Fruit fly (Drosophila melanogaster) whole organism, embryonic: ENCODE measurements around the gene ss.

Experiments
- Atf-2 ChIP-seq: fragments of 200-800 bp; sonication (Bioruptor generic); optimal IDR thresholded peaks from 2 replicates; lab custom pipeline; 2016; ENCODE audit warnings: missing biosample characterization, missing genetic modification characterization
- C15 ChIP-seq: fragments of 200-800 bp; sonication (Bioruptor generic); IDR thresholded peaks from 3 replicates; pipeline ENCODE4 v1.3.6; 2022; ENCODE audit warnings: missing biosample characterization, missing genetic modification characterization
- CG10366 ChIP-seq: fragments of 200-800 bp; sonication (Bioruptor generic); IDR thresholded peaks from 2 replicates; pipeline ENCODE4 v1.3.6; 2022; ENCODE audit warnings: missing biosample characterization, missing genetic modification characterization
- CG10959 ChIP-seq: fragments of 200-800 bp; sonication (Bioruptor generic); IDR thresholded peaks from 2 replicates; pipeline ENCODE4 v1.3.6; 2022; ENCODE audit warnings: missing biosample characterization, missing genetic modification characterization
- CG11504 ChIP-seq: fragments of 200-800 bp; sonication (Bioruptor generic); optimal IDR thresholded peaks from 3 replicates; lab custom pipeline; 2019; ENCODE audit warnings: missing biosample characterization, mild to moderate bottlenecking, missing genetic modification characterization, moderate library complexity
- CG11695 ChIP-seq: fragments of 200-800 bp; sonication (Bioruptor generic); IDR thresholded peaks from 3 replicates; pipeline ENCODE4 v1.3.6; 2022; ENCODE audit warnings: missing biosample characterization, missing genetic modification characterization
- CG1233 ChIP-seq: fragments of 200-800 bp; sonication (Bioruptor generic); optimal IDR thresholded peaks from 4 replicates; lab custom pipeline; 2018; ENCODE audit warnings: missing biosample characterization, mild to moderate bottlenecking, missing genetic modification characterization
- CG12659 ChIP-seq: fragments of 200-800 bp; sonication (Bioruptor generic); optimal IDR thresholded peaks from 3 replicates; lab custom pipeline; 2017; ENCODE audit warnings: mild to moderate bottlenecking, missing biosample characterization, missing genetic modification reagents, missing genetic modification characterization
- CG13775 ChIP-seq: fragments of 200-800 bp; sonication (Bioruptor generic); optimal IDR thresholded peaks from 3 replicates; lab custom pipeline; 2017; ENCODE audit warnings: missing biosample characterization, mild to moderate bottlenecking, missing genetic modification characterization
- CG13894 ChIP-seq: fragments of 200-800 bp; sonication (Bioruptor generic); optimal IDR thresholded peaks from 3 replicates; lab custom pipeline; 2018; ENCODE audit warnings: missing biosample characterization, mild to moderate bottlenecking, missing genetic modification characterization, moderate library complexity
- CG1603 ChIP-seq: fragments of 200-800 bp; sonication (Bioruptor generic); optimal IDR thresholded peaks from 2 replicates; lab custom pipeline; 2019; ENCODE audit warnings: missing biosample characterization, mild to moderate bottlenecking, missing genetic modification characterization, moderate library complexity
- CG18599 ChIP-seq: fragments of 200-800 bp; sonication (Bioruptor generic); optimal IDR thresholded peaks from 3 replicates; lab custom pipeline; 2017; ENCODE audit warnings: missing biosample characterization, missing genetic modification characterization, mild to moderate bottlenecking, moderate library complexity, missing genetic modification reagents
- CG2712 ChIP-seq: fragments of 200-800 bp; optimal IDR thresholded peaks from 3 replicates; lab custom pipeline; 2019; ENCODE audit warnings: missing biosample characterization, mild to moderate bottlenecking, missing genetic modification characterization, moderate library complexity
- CG3163 ChIP-seq: fragments of 200-800 bp; sonication (Bioruptor generic); optimal IDR thresholded peaks from 3 replicates; lab custom pipeline; 2016; ENCODE audit warnings: missing biosample characterization, missing genetic modification characterization
- CG33213 ChIP-seq: fragments of 200-800 bp; sonication (Bioruptor generic); optimal IDR thresholded peaks from 3 replicates; lab custom pipeline; 2016; ENCODE audit warnings: missing biosample characterization, missing genetic modification characterization
- CG3838 ChIP-seq: fragments of 200-800 bp; sonication (Bioruptor generic); optimal IDR thresholded peaks from 3 replicates; lab custom pipeline; 2016; ENCODE audit warnings: missing biosample characterization, missing genetic modification characterization
- CG43689 ChIP-seq: fragments of 200-800 bp; sonication (Bioruptor generic); IDR thresholded peaks from 2 replicates; pipeline ENCODE4 v1.3.6; 2022; ENCODE audit warnings: missing biosample characterization, missing genetic modification characterization
- CG4854 ChIP-seq: fragments of 200-800 bp; sonication (Bioruptor generic); optimal IDR thresholded peaks from 2 replicates; lab custom pipeline; 2016; ENCODE audit warnings: missing biosample characterization, missing genetic modification characterization, inconsistent platforms
- CG6689 ChIP-seq: fragments of 200-800 bp; sonication (Bioruptor generic); IDR thresholded peaks from 2 replicates; pipeline ENCODE4 v1.3.6; 2022; ENCODE audit warnings: missing biosample characterization, missing genetic modification characterization
- CG6791 ChIP-seq: fragments of 200-800 bp; sonication (Bioruptor generic); IDR thresholded peaks from 3 replicates; pipeline ENCODE4 v1.3.6; 2022; ENCODE audit warnings: missing biosample characterization, missing genetic modification characterization; ENCODE audit not compliant: partially characterized antibody
- CG7271 ChIP-seq: fragments of 200-800 bp; sonication (Bioruptor generic); optimal IDR thresholded peaks from 2 replicates; lab custom pipeline; 2018; ENCODE audit warnings: missing biosample characterization, mild to moderate bottlenecking, missing genetic modification characterization, moderate library complexity
- CG8089 ChIP-seq: fragments of 200-800 bp; sonication (Bioruptor generic); optimal IDR thresholded peaks from 3 replicates; lab custom pipeline; 2016; ENCODE audit warnings: missing biosample characterization, missing genetic modification characterization
- CG8944 ChIP-seq: fragments of 200-800 bp; sonication (Bioruptor generic); optimal IDR thresholded peaks from 3 replicates; lab custom pipeline; 2016; ENCODE audit warnings: missing biosample characterization, missing genetic modification characterization
- CTCF ChIP-seq: fragments of 200-800 bp; sonication (Bioruptor generic); optimal IDR thresholded peaks from 2 replicates; lab custom pipeline; 2017; ENCODE audit warnings: missing biosample characterization, mild to moderate bottlenecking, missing genetic modification characterization, moderate library complexity
- Dfd ChIP-seq, 2 experiments: fragments of >200 bp; optimal IDR thresholded peaks; 2 replicates each; lab custom pipeline; 2017; ENCODE audit warnings: missing biosample characterization in 2 of 2, missing genetic modification characterization in 2 of 2
- Dll ChIP-seq: fragments of 200-800 bp; sonication (Bioruptor generic); IDR thresholded peaks from 4 replicates; pipeline ENCODE4 v1.3.6; 2022; ENCODE audit warnings: missing biosample characterization, missing genetic modification characterization; ENCODE audit not compliant: partially characterized antibody
- Elba2 ChIP-seq: fragments of 200-800 bp; sonication (Bioruptor generic); optimal IDR thresholded peaks from 3 replicates; lab custom pipeline; 2016; ENCODE audit warnings: missing biosample characterization, missing genetic modification characterization
- Lpt ChIP-seq: fragments of >200 bp; optimal IDR thresholded peaks from 2 replicates; lab custom pipeline; 2018; ENCODE audit warnings: missing biosample characterization, missing genetic modification characterization
- Opbp ChIP-seq: fragments of 200-800 bp; sonication (Bioruptor generic); IDR thresholded peaks from 3 replicates; pipeline ENCODE4 v1.3.6; 2022; ENCODE audit warnings: missing biosample characterization, missing genetic modification characterization; ENCODE audit not compliant: partially characterized antibody
- Rx ChIP-seq: fragments of 200-800 bp; sonication (Bioruptor generic); IDR thresholded peaks from 2 replicates; pipeline ENCODE4 v1.3.6; 2022; ENCODE audit warnings: missing biosample characterization, missing genetic modification characterization
- Sox102F ChIP-seq: fragments of 200-800 bp; sonication (Bioruptor generic); optimal IDR thresholded peaks from 2 replicates; lab custom pipeline; 2018; ENCODE audit warnings: missing biosample characterization, mild to moderate bottlenecking, missing genetic modification characterization, moderate library complexity
- Spps ChIP-seq: fragments of 200-800 bp; sonication (Bioruptor generic); optimal IDR thresholded peaks from 2 replicates; lab custom pipeline; 2018; ENCODE audit warnings: missing biosample characterization, mild to moderate bottlenecking, missing genetic modification characterization
- Xbp1 ChIP-seq: fragments of 200-800 bp; sonication (Bioruptor generic); optimal IDR thresholded peaks from 3 replicates; lab custom pipeline; 2016; ENCODE audit warnings: missing biosample characterization, mild to moderate bottlenecking, missing genetic modification characterization
- ato ChIP-seq: fragments of 200-800 bp; sonication (Bioruptor generic); IDR thresholded peaks from 2 replicates; pipeline ENCODE4 v1.3.6; 2022; ENCODE audit warnings: missing biosample characterization, missing genetic modification characterization; ENCODE audit not compliant: partially characterized antibody
- crc ChIP-seq: fragments of 200-800 bp; sonication (Bioruptor generic); optimal IDR thresholded peaks from 2 replicates; lab custom pipeline; 2016; ENCODE audit warnings: missing biosample characterization, missing genetic modification characterization
- ems ChIP-seq: fragments of 200-800 bp; sonication (Bioruptor generic); optimal IDR thresholded peaks from 3 replicates; lab custom pipeline; 2016; ENCODE audit warnings: missing biosample characterization, missing genetic modification characterization
- en ChIP-seq: fragments of 200-800 bp; sonication (Bioruptor generic); optimal IDR thresholded peaks from 2 replicates; lab custom pipeline; 2016; ENCODE audit warnings: missing biosample characterization, missing genetic modification characterization
- eve ChIP-seq, 2 experiments: fragments of >200 bp; optimal IDR thresholded peaks; 2 replicates each; lab custom pipeline; 2017; ENCODE audit warnings: missing biosample characterization in 2 of 2, missing genetic modification characterization in 2 of 2
- fd96Cb ChIP-seq: fragments of 200-800 bp; sonication (Bioruptor generic); optimal IDR thresholded peaks from 2 replicates; lab custom pipeline; 2018; ENCODE audit warnings: missing biosample characterization, mild to moderate bottlenecking, missing genetic modification characterization, moderate library complexity
- gcm2 ChIP-seq: fragments of 200-800 bp; sonication (Bioruptor generic); optimal IDR thresholded peaks from 2 replicates; lab custom pipeline; 2016; ENCODE audit warnings: missing biosample characterization, missing genetic modification characterization
- lab ChIP-seq: fragments of 200-800 bp; sonication (Bioruptor generic); optimal IDR thresholded peaks from 3 replicates; lab custom pipeline; 2017; ENCODE audit warnings: missing biosample characterization, missing genetic modification characterization, mild to moderate bottlenecking, moderate library complexity, missing genetic modification reagents
- maf-S ChIP-seq: fragments of 200-800 bp; sonication (Bioruptor generic); optimal IDR thresholded peaks from 2 replicates; lab custom pipeline; 2016; ENCODE audit warnings: missing biosample characterization, missing genetic modification characterization
- pb ChIP-seq: fragments of 200-800 bp; sonication (Bioruptor generic); optimal IDR thresholded peaks from 3 replicates; lab custom pipeline; 2016; ENCODE audit warnings: missing biosample characterization, missing genetic modification characterization
- pzg ChIP-seq: fragments of 200-800 bp; sonication (Bioruptor generic); optimal IDR thresholded peaks from 3 replicates; lab custom pipeline; 2018; ENCODE audit warnings: missing biosample characterization, mild to moderate bottlenecking, missing genetic modification characterization, moderate library complexity
- repo ChIP-seq: fragments of 200-800 bp; sonication (Bioruptor generic); optimal IDR thresholded peaks from 2 replicates; lab custom pipeline; 2016; ENCODE audit warnings: missing biosample characterization, missing genetic modification characterization
- run ChIP-seq: fragments of 200-800 bp; sonication (Bioruptor generic); optimal IDR thresholded peaks from 3 replicates; lab custom pipeline; 2018; ENCODE audit warnings: missing biosample characterization, mild to moderate bottlenecking, missing genetic modification characterization
- sc ChIP-seq, 3 experiments: fragments of >200 bp in 2 of 3; fragments of 200-800 bp in 1 of 3; sonication (Bioruptor generic) in 1 of 3; optimal IDR thresholded peaks; 2 replicates in 2 of 3; 3 replicates in 1 of 3; lab custom pipeline; 2017; ENCODE audit warnings: mild to moderate bottlenecking in 1 of 3, missing biosample characterization in 1 of 3, missing genetic modification characterization in 1 of 3, missing genetic modification reagents in 1 of 3
- sens ChIP-seq: fragments of 200-800 bp; sonication (Bioruptor generic); peaks from one replicate; lab custom pipeline; 2016; ENCODE audit warnings: missing biosample characterization, missing genetic modification characterization
- sens-2 ChIP-seq: fragments of 200-800 bp; sonication (Bioruptor generic); IDR thresholded peaks from 2 replicates; pipeline ENCODE4 v1.3.6; 2022; ENCODE audit warnings: missing biosample characterization, missing genetic modification characterization
- tgo ChIP-seq: fragments of 200-800 bp; sonication (Bioruptor generic); IDR thresholded peaks from 3 replicates; pipeline ENCODE4 v1.3.6; 2022; ENCODE audit warnings: missing biosample characterization, missing genetic modification characterization
- vvl ChIP-seq: fragments of 200-800 bp; sonication (Bioruptor generic); IDR thresholded peaks from 2 replicates; pipeline ENCODE4 v1.3.6; 2022; ENCODE audit warnings: missing biosample characterization, missing genetic modification characterization

Gene ss

dm6 chr3R:16349111-16349655, 54.3 kb downstream of the ss start, which contains the start of the genes CG14879 and Manf (continued):
- TF ChIP-seq lab (GFP tag; lab: Kevin White, UChicago): peak; percentile 42
- no peak for TF ChIP-seq Dfd (GFP tag; optimal IDR thresholded peaks at IDR 0.05; lab: Kevin White, UChicago)
- TF ChIP-seq CG18599: no peak
- no peak for TF ChIP-seq CG6791 (GFP tag; lab: Robert Waterston, UW)
- TF ChIP-seq C15: no peak
- TF ChIP-seq CG2712: peak; percentile 27
- peak; percentile 43; the same call in 1 of the 2 replicates for TF ChIP-seq vvl (GFP tag; lab: Robert Waterston, UW)
- peak; percentile 51 for TF ChIP-seq CG13894
- peak; percentile 34 for TF ChIP-seq CG12659
- no peak for TF ChIP-seq Atf-2 (GFP tag; lab: Kevin White, UChicago)
- TF ChIP-seq CG8944 (GFP tag; lab: Kevin White, UChicago): no peak
- TF ChIP-seq repo: no peak
- no peak for TF ChIP-seq CG13775 (GFP tag; lab: Kevin White, UChicago)
- no peak for TF ChIP-seq gcm2 (GFP tag; lab: Kevin White, UChicago)
- no peak for TF ChIP-seq tgo (GFP tag; lab: Robert Waterston, UW)
- TF ChIP-seq Lpt (GFP tag; lab: Kevin White, UChicago): no peak
- no peak for TF ChIP-seq CG43689 (GFP tag; lab: Robert Waterston, UW)
- TF ChIP-seq pzg (GFP tag; lab: Kevin White, UChicago): peak; percentile 86
- TF ChIP-seq sens (GFP tag; lab: Kevin White, UChicago): peak; percentile 75
- TF ChIP-seq Opbp (GFP tag; lab: Robert Waterston, UW): peak; percentile 69; the same call in 2 of the 3 replicates
- no peak for TF ChIP-seq en (GFP tag; lab: Kevin White, UChicago)
- TF ChIP-seq Rx (GFP tag; lab: Robert Waterston, UW): no peak
- TF ChIP-seq Dll (GFP tag; lab: Robert Waterston, UW): peak; percentile 59; the same call in 1 of the 4 replicates
- TF ChIP-seq ato: 0 out of 2 replicates have a peak, but pooled peaks have one; percentile 28
- no peak for TF ChIP-seq CG33213
- TF ChIP-seq CG4854 (GFP tag; lab: Kevin White, UChicago): no peak
- TF ChIP-seq crc (GFP tag; lab: Kevin White, UChicago): no peak
- no peak for TF ChIP-seq CG7271 (tag; lab: Kevin White, UChicago)
- TF ChIP-seq maf-S (GFP tag; lab: Kevin White, UChicago): no peak
- TF ChIP-seq CG10959: no peak
- peak; percentile 61 for TF ChIP-seq CG1603 (tag; lab: Kevin White, UChicago)
- TF ChIP-seq sc (optimal IDR thresholded peaks at IDR 0.05; lab: Kevin White, UChicago): no peak
- no peak for TF ChIP-seq sc (GFP tag; optimal IDR thresholded peaks at IDR 0.05; lab: Kevin White, UChicago)
- no peak for TF ChIP-seq CG11695 (GFP tag; lab: Robert Waterston, UW)
- peak; percentile 82 for TF ChIP-seq Xbp1 (GFP tag; lab: Kevin White, UChicago)
- no peak for TF ChIP-seq Spps
- no peak for TF ChIP-seq CG1233 (GFP tag; lab: Kevin White, UChicago)
- no peak for TF ChIP-seq CG6689 (GFP tag; lab: Robert Waterston, UW)
- no peak for TF ChIP-seq eve (GFP tag; optimal IDR thresholded peaks at IDR 0.05; lab: Kevin White, UChicago)
- no peak for TF ChIP-seq CG11504 (tag; lab: Kevin White, UChicago)
- TF ChIP-seq CG10366 (GFP tag; lab: Robert Waterston, UW): no peak
- TF ChIP-seq CG8089 (GFP tag; lab: Kevin White, UChicago): no peak
- no peak for TF ChIP-seq CG3838 (GFP tag; lab: Kevin White, UChicago)
- no peak for TF ChIP-seq run
- no peak for TF ChIP-seq sens-2 (GFP tag; lab: Robert Waterston, UW)
- no peak for TF ChIP-seq ems (GFP tag; lab: Kevin White, UChicago)
- peak; percentile 67 for TF ChIP-seq Elba2 (GFP tag; lab: Kevin White, UChicago)
- no peak for TF ChIP-seq pb (GFP tag; lab: Kevin White, UChicago)
- TF ChIP-seq Sox102F (GFP tag; lab: Kevin White, UChicago): no peak
- TF ChIP-seq fd96Cb: no peak
- TF ChIP-seq CTCF (GFP tag; lab: Kevin White, UChicago): peak; percentile 38
- TF ChIP-seq CG3163: no peak
